Worm (Caenorhabditis elegans): ENCODE results near the gene B0238.12.

DNA sequence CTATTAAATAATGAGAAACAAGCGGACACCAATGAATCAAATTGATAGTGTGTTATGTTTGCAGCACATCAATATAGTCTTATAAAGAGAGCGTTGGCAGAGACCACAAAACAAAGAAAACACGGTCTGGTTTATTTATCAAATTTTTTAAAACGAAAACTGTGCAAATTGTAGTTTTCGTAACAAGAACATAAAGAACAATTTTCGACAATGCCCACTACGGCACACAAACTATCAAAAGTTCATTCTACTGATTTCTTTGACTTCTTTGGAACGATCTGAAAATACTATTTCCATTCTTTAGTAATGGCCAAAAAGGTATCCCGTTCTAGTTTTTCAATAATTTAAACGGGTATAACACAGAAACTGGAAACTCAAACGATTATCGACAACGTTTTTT is 28.5 kb upstream of the B0238.12 start, which contains the start of gene cest-35.2:
- TF ChIP-seq hif-1 (tag; optimal IDR thresholded peaks at IDR 0.05) (no peak), skn-1 (tag; optimal IDR thresholded peaks at IDR 0.05) (no peak), dpl-1 (GFP tag; optimal IDR thresholded peaks at IDR 0.05) (no peak)
